Worm (Caenorhabditis elegans) whole organism, midembryonic: Measurements from ENCODE around the gene str-9.

Source experiments
- T22C8.4 ChIP-seq: fragments of 200-800 bp; sonication (Bioruptor generic); IDR thresholded peaks from 2 replicates; pipeline ENCODE4 v1.3.6; 2022; ENCODE audit warnings: missing genetic modification characterization, missing compliant biosample characterization
- cog-1 ChIP-seq: sonication (generic microtip); optimal IDR thresholded peaks from 2 replicates; lab custom pipeline; 2016; ENCODE audit warnings: missing genetic modification characterization, missing compliant biosample characterization
- flt-1 ChIP-seq: fragments of 200-800 bp; sonication (Bioruptor generic); IDR thresholded peaks from 2 replicates; pipeline ENCODE4 v1.3.6; 2022; ENCODE audit warnings: missing genetic modification characterization, missing compliant biosample characterization
- klf-2 ChIP-seq: fragments of 200-800 bp; sonication (Bioruptor generic); conservative IDR thresholded peaks from 2 replicates; pipeline ENCODE4 v1.3.6; 2022; ENCODE audit warnings: missing genetic modification reagents, missing genetic modification characterization, missing compliant biosample characterization
- med-1 ChIP-seq: sonication (generic microtip); optimal IDR thresholded peaks from 2 replicates; lab custom pipeline; 2017; ENCODE audit warnings: missing genetic modification characterization, mild to moderate bottlenecking, missing compliant biosample characterization, antibody characterized with exemption, missing genetic modification reagents; ENCODE audit not compliant: insufficient read depth
- ref-1 ChIP-seq: fragments of 200-800 bp; sonication (Bioruptor generic); conservative IDR thresholded peaks from 2 replicates; pipeline ENCODE4 v1.3.6; 2022; ENCODE audit warnings: missing genetic modification reagents, missing genetic modification characterization, missing compliant biosample characterization
- tab-1 ChIP-seq: fragments of 200-800 bp; sonication (Bioruptor generic); IDR thresholded peaks from 2 replicates; pipeline ENCODE4 v1.3.6; 2022; ENCODE audit warnings: missing genetic modification characterization, missing compliant biosample characterization
- ztf-23 ChIP-seq: fragments of 200-800 bp; sonication (Bioruptor generic); IDR thresholded peaks from 2 replicates; pipeline ENCODE4 v1.3.6; 2022; ENCODE audit warnings: missing genetic modification reagents, missing genetic modification characterization, missing compliant biosample characterization
- ztf-29 ChIP-seq: fragments of 200-800 bp; sonication (Bioruptor generic); IDR thresholded peaks from 2 replicates; pipeline ENCODE4 v1.3.6; 2022; ENCODE audit warnings: missing genetic modification reagents, missing genetic modification characterization, missing compliant biosample characterization

str-9 gene

ce11 chrV:15758449-15758848 lies at the start of gene str-9:
str-9 (plus strand) TSS chrV:15758749.
- no peak for TF ChIP-seq ztf-29 (GFP tag; lab: Robert Waterston, UW)

ce11 chrV:15710401-15710800 lies 48.1 kb upstream of the str-9 start, which contains the start of gene Y6E2A.1:
Y6E2A.1 (minus strand) TSS chrV:15710501.
- TF ChIP-seq tab-1 (GFP tag; lab: Robert Waterston, UW): no peak
- TF ChIP-seq med-1 (GFP tag; lab: Kevin White, UChicago): no peak

- TF ChIP-seq ztf-23: no peak
- TF ChIP-seq cog-1 (tag; lab: Kevin White, UChicago): no peak
- TF ChIP-seq flt-1 (GFP tag; lab: Robert Waterston, UW): no peak
- no peak for TF ChIP-seq klf-2 (GFP tag; lab: Robert Waterston, UW)
Measured at ce11 chrV:15711898-15712297, 46.7 kb upstream of the str-9 start, which contains the start of gene str-101. str-101 (minus strand) TSS chrV:15711998.

ce11 chrV:15712385-15712784 lies 46.2 kb upstream of the str-9 start:
- no peak for TF ChIP-seq med-1 (GFP tag; lab: Kevin White, UChicago)
- TF ChIP-seq ztf-23: no peak
- no peak for TF ChIP-seq klf-2 (GFP tag; lab: Robert Waterston, UW)
- no peak for TF ChIP-seq cog-1 (tag; lab: Kevin White, UChicago)
- no peak for TF ChIP-seq tab-1 (GFP tag; lab: Robert Waterston, UW)
- TF ChIP-seq ztf-29 (GFP tag; lab: Robert Waterston, UW): no peak
- no peak for TF ChIP-seq T22C8.4 (GFP tag; lab: Robert Waterston, UW)
- no peak for TF ChIP-seq ref-1 (GFP tag; lab: Robert Waterston, UW)
- no peak for TF ChIP-seq flt-1 (GFP tag; lab: Robert Waterston, UW)

ce11 chrV:15715636-15716035 lies 42.9 kb upstream of the str-9 start:
- TF ChIP-seq tab-1 (GFP tag; lab: Robert Waterston, UW): no peak
- no peak for TF ChIP-seq ref-1 (GFP tag; lab: Robert Waterston, UW)
- no peak for TF ChIP-seq ztf-29 (GFP tag; lab: Robert Waterston, UW)
- no peak for TF ChIP-seq cog-1 (tag; lab: Kevin White, UChicago)

- TF ChIP-seq flt-1 (GFP tag; lab: Robert Waterston, UW) (no peak), ztf-23 (no peak)
Measured at ce11 chrV:15716679-15717078, 41.9 kb upstream of the str-9 start, which contains the start of gene Y6E2A.4. Y6E2A.4 (minus strand) TSS chrV:15716779.

- no peak for TF ChIP-seq ref-1 (GFP tag; lab: Robert Waterston, UW)
- TF ChIP-seq cog-1 (tag; lab: Kevin White, UChicago): no peak
Measured at ce11 chrV:15718562-15718961, 40.0 kb upstream of the str-9 start, which contains the start of gene Y6E2A.5. Y6E2A.5 (minus strand) TSS chrV:15718662.

- no peak for TF ChIP-seq tab-1 (GFP tag; lab: Robert Waterston, UW)
Measured at ce11 chrV:15719570-15719969, 39.0 kb upstream of the str-9 start, which contains the start of gene Y6E2A.7. Y6E2A.7 (plus strand) TSS chrV:15719870.

ce11 chrV:15721431-15721830 lies 37.1 kb upstream of the str-9 start:
- TF ChIP-seq med-1 (GFP tag; lab: Kevin White, UChicago) (no peak), cog-1 (tag; lab: Kevin White, UChicago) (no peak), klf-2 (GFP tag; lab: Robert Waterston, UW) (no peak), T22C8.4 (GFP tag; lab: Robert Waterston, UW) (no peak), tab-1 (GFP tag; lab: Robert Waterston, UW) (no peak)

ce11 chrV:15721888-15722287 lies 36.7 kb upstream of the str-9 start, which contains the start of gene srh-140:
srh-140 (plus strand) TSS chrV:15722188.
- TF ChIP-seq cog-1 (tag; lab: Kevin White, UChicago) (no peak), flt-1 (GFP tag; lab: Robert Waterston, UW) (no peak), ref-1 (GFP tag; lab: Robert Waterston, UW) (no peak), T22C8.4 (GFP tag; lab: Robert Waterston, UW) (no peak), med-1 (GFP tag; lab: Kevin White, UChicago) (no peak), ztf-23 (no peak), klf-2 (GFP tag; lab: Robert Waterston, UW) (no peak), ztf-29 (GFP tag; lab: Robert Waterston, UW) (no peak), tab-1 (GFP tag; lab: Robert Waterston, UW) (no peak)

ce11 chrV:15726610-15727009 lies 31.9 kb upstream of the str-9 start, which contains the start of the genes irld-57 and sfxn-1.3:
irld-57 (minus strand) TSS chrV:15726710.
sfxn-1.3 (plus strand) TSS chrV:15726841.
- no peak for TF ChIP-seq ztf-23

ce11 chrV:15730459-15730858 lies 28.1 kb upstream of the str-9 start, which contains the start of gene Y6E2A.10:
Y6E2A.10 (minus strand) TSS chrV:15730559.
- TF ChIP-seq tab-1 (GFP tag; lab: Robert Waterston, UW): no peak
- no peak for TF ChIP-seq klf-2 (GFP tag; lab: Robert Waterston, UW)
- TF ChIP-seq cog-1 (tag; lab: Kevin White, UChicago): no peak
- TF ChIP-seq flt-1 (GFP tag; lab: Robert Waterston, UW): no peak
- no peak for TF ChIP-seq T22C8.4 (GFP tag; lab: Robert Waterston, UW)
- TF ChIP-seq med-1 (GFP tag; lab: Kevin White, UChicago): no peak
- no peak for TF ChIP-seq ztf-29 (GFP tag; lab: Robert Waterston, UW)
- no peak for TF ChIP-seq ref-1 (GFP tag; lab: Robert Waterston, UW)
- no peak for TF ChIP-seq ztf-23
